Worm (Caenorhabditis elegans) whole organism, L4 larva: ENCODE measurements around the gene srd-42.

Experiments used
- F26F4.8 ChIP-seq: fragments of 200-800 bp; sonication (Bioruptor generic); conservative IDR thresholded peaks from 2 replicates; pipeline ENCODE4 v1.3.6; 2022; ENCODE audit warnings: missing genetic modification characterization, missing compliant biosample characterization
- aly-2 ChIP-seq: sonication (generic microtip); optimal IDR thresholded peaks from 2 replicates; lab custom pipeline; 2018; ENCODE audit warnings: missing biosample characterization, missing genetic modification characterization
- ama-1 ChIP-seq: fragments of 150-350 bp; optimal IDR thresholded peaks from 2 replicates; lab custom pipeline; 2014; ENCODE audit warnings: inconsistent platforms, mixed read lengths
- dpl-1 ChIP-seq: fragments of 150-350 bp; optimal IDR thresholded peaks from 2 replicates; lab custom pipeline; 2014; ENCODE audit warnings: missing biosample characterization, missing genetic modification reagents, missing genetic modification characterization
- egl-27 ChIP-seq: sonication (generic microtip); optimal IDR thresholded peaks from 3 replicates; lab custom pipeline; 2017; ENCODE audit warnings: missing biosample characterization, missing genetic modification reagents, missing genetic modification characterization
- lin-39 ChIP-seq: fragments of 150-350 bp; optimal IDR thresholded peaks from 2 replicates; lab custom pipeline; 2014; ENCODE audit warnings: missing biosample characterization, missing genetic modification reagents, missing genetic modification characterization
- ztf-11 ChIP-seq: fragments of 150-350 bp; optimal IDR thresholded peaks from 2 replicates; lab custom pipeline; 2014; ENCODE audit warnings: missing biosample characterization, missing genetic modification characterization

DNA sequence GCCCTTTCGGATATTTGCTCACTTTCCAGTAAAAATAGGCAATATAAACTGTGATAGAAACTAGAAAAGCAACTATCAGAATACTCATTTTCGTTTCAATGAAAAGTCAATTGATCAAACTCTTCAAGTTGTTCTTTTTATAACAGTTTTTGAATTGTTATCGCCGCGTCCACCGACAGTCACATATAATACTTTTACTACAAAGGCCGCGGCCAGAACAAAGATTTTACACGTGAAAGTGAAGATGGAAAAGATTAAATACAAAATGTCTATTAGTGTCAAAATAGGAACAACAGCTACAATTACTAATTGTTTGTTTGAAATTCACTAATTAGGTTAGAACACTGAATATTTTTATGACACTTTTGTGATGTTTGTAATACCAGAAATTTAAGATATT is 33.7 kb downstream of the srd-42 start, which contains the start of gene cyp-14A2:
- no peak for TF ChIP-seq ama-1 (lab: Kevin White, UChicago)
- TF ChIP-seq lin-39 = no peak
- no peak for TF ChIP-seq ztf-11 (tag; lab: Kevin White, UChicago)
- TF ChIP-seq dpl-1 = no peak
- TF ChIP-seq F26F4.8 (GFP tag; lab: Robert Waterston, UW) = no peak
- TF ChIP-seq egl-27 (tag; lab: Kevin White, UChicago) = no peak
- TF ChIP-seq aly-2 (tag; lab: Kevin White, UChicago) = no peak
